Worm (Caenorhabditis elegans) whole organism, L4 larva: ENCODE data around the gene clic-1.

Experiments used
- F10B5.3 ChIP-seq: sonication (generic microtip); optimal IDR thresholded peaks from 2 replicates; lab custom pipeline; 2016; ENCODE audit warnings: mild to moderate bottlenecking, missing genetic modification characterization, missing compliant biosample characterization
- F37D6.2 ChIP-seq: sonication (generic microtip); optimal IDR thresholded peaks from 2 replicates; lab custom pipeline; 2016; ENCODE audit warnings: mild to moderate bottlenecking, missing genetic modification characterization, missing compliant biosample characterization
- F44E2.7 ChIP-seq: fragments of 200-800 bp; sonication (Bioruptor generic); IDR thresholded peaks from 2 replicates; pipeline ENCODE4 v2.1.2; 2022; ENCODE audit warnings: missing genetic modification characterization, missing compliant biosample characterization
- F49E8.2 ChIP-seq: sonication (generic microtip); optimal IDR thresholded peaks from 2 replicates; lab custom pipeline; 2016; ENCODE audit warnings: missing compliant biosample characterization, mild to moderate bottlenecking, missing genetic modification characterization, borderline replicate concordance
- T26A8.4 ChIP-seq: fragments of 200-800 bp; sonication (Bioruptor generic); IDR thresholded peaks from 2 replicates; pipeline ENCODE4 v1.3.6; 2022; ENCODE audit warnings: missing genetic modification characterization, missing compliant biosample characterization
- Y48G9A.11 ChIP-seq: fragments of 200-800 bp; sonication (Bioruptor generic); IDR thresholded peaks from 2 replicates; pipeline ENCODE4 v1.3.6; 2022; ENCODE audit warnings: missing genetic modification reagents, missing genetic modification characterization, missing compliant biosample characterization
- ZK337.2 ChIP-seq: fragments of 200-800 bp; sonication (Bioruptor generic); IDR thresholded peaks from 2 replicates; pipeline ENCODE4 v1.3.6; 2022; ENCODE audit warnings: missing genetic modification reagents, missing genetic modification characterization, missing compliant biosample characterization
- aha-1 ChIP-seq: fragments of 150-350 bp; peaks from one replicate; lab custom pipeline; 2014; ENCODE audit warnings: missing biosample characterization, missing genetic modification characterization
- aly-2 ChIP-seq: sonication (generic microtip); optimal IDR thresholded peaks from 2 replicates; lab custom pipeline; 2018; ENCODE audit warnings: missing biosample characterization, missing genetic modification characterization
- attf-4 ChIP-seq: sonication (generic microtip); optimal IDR thresholded peaks from 3 replicates; lab custom pipeline; 2017; ENCODE audit warnings: missing biosample characterization, missing genetic modification characterization
- ceh-28 ChIP-seq: fragments of 150-350 bp; optimal IDR thresholded peaks from 2 replicates; lab custom pipeline; 2014; ENCODE audit warnings: missing biosample characterization, missing genetic modification reagents, missing genetic modification characterization
- ceh-32 ChIP-seq: sonication (generic microtip); optimal IDR thresholded peaks from 2 replicates; lab custom pipeline; 2016; ENCODE audit warnings: mild to moderate bottlenecking, missing genetic modification characterization, missing compliant biosample characterization; ENCODE audit not compliant: poor library complexity
- ces-1 ChIP-seq: fragments of 150-350 bp; sonication (generic microtip); optimal IDR thresholded peaks from 4 replicates; lab custom pipeline; 2014; ENCODE audit warnings: missing biosample characterization, missing genetic modification reagents, missing genetic modification characterization
- cey-2 ChIP-seq: sonication (generic microtip); optimal IDR thresholded peaks from 3 replicates; lab custom pipeline; 2017; ENCODE audit warnings: missing genetic modification characterization, mild to moderate bottlenecking, missing compliant biosample characterization, antibody characterized with exemption, borderline replicate concordance; ENCODE audit not compliant: insufficient read depth
- daf-19 ChIP-seq: fragments of 200-800 bp; sonication (Bioruptor generic); conservative IDR thresholded peaks from 2 replicates; pipeline ENCODE4 v1.3.6; 2022; ENCODE audit warnings: missing genetic modification characterization, missing compliant biosample characterization
- daf-8 ChIP-seq: fragments of 200-800 bp; sonication (Bioruptor generic); IDR thresholded peaks from 2 replicates; pipeline ENCODE4 v1.3.6; 2022; ENCODE audit warnings: missing genetic modification characterization, missing compliant biosample characterization
- dmd-8 ChIP-seq: fragments of 200-800 bp; sonication (Bioruptor generic); IDR thresholded peaks from 2 replicates; pipeline ENCODE4 v1.3.6; 2022; ENCODE audit warnings: missing genetic modification characterization, missing compliant biosample characterization
- dmd-9 ChIP-seq: fragments of 200-800 bp; sonication (Bioruptor generic); IDR thresholded peaks from 2 replicates; pipeline ENCODE4 v1.3.6; 2022; ENCODE audit warnings: missing genetic modification reagents, missing genetic modification characterization, missing compliant biosample characterization
- duxl-1 ChIP-seq: sonication (generic microtip); optimal IDR thresholded peaks from 2 replicates; lab custom pipeline; 2016; ENCODE audit warnings: mild to moderate bottlenecking, missing genetic modification characterization, moderate library complexity, missing compliant biosample characterization; ENCODE audit not compliant: poor library complexity
- dve-1 ChIP-seq: sonication (generic microtip); optimal IDR thresholded peaks from 2 replicates; lab custom pipeline; 2017; ENCODE audit warnings: antibody characterized with exemption, mild to moderate bottlenecking, missing genetic modification characterization, missing compliant biosample characterization; ENCODE audit not compliant: insufficient read depth
- egl-27 ChIP-seq: sonication (generic microtip); optimal IDR thresholded peaks from 3 replicates; lab custom pipeline; 2017; ENCODE audit warnings: missing biosample characterization, missing genetic modification reagents, missing genetic modification characterization
- egl-43 ChIP-seq: fragments of 200-800 bp; sonication (Bioruptor generic); IDR thresholded peaks from 2 replicates; pipeline ENCODE4 v1.3.6; 2022; ENCODE audit warnings: missing genetic modification reagents, missing genetic modification characterization, missing compliant biosample characterization
- fkh-10 ChIP-seq: fragments of 150-350 bp; optimal IDR thresholded peaks from 2 replicates; lab custom pipeline; 2014; ENCODE audit warnings: missing biosample characterization, missing genetic modification reagents, missing genetic modification characterization
- gei-8 ChIP-seq: fragments of 200-800 bp; sonication (Bioruptor generic); optimal IDR thresholded peaks from 2 replicates; lab custom pipeline; 2018; ENCODE audit warnings: mild to moderate bottlenecking, missing genetic modification characterization, missing compliant biosample characterization
- hif-1 ChIP-seq, 2 experiments: sonication (generic microtip); optimal IDR thresholded peaks; 2 replicates each; lab custom pipeline; 2016 to 2017; ENCODE audit warnings: missing compliant biosample characterization in 2 of 2, missing genetic modification characterization in 2 of 2, missing genetic modification reagents in 2 of 2, missing genotype in 2 of 2, mild to moderate bottlenecking in 1 of 2
- lim-7 ChIP-seq: fragments of 200-800 bp; sonication (Bioruptor generic); IDR thresholded peaks from 2 replicates; pipeline ENCODE4 v1.3.6; 2022; ENCODE audit warnings: missing genetic modification characterization, missing compliant biosample characterization
- lin-15B ChIP-seq: fragments of 150-350 bp; sonication (generic microtip); optimal IDR thresholded peaks from 3 replicates; lab custom pipeline; 2014; ENCODE audit warnings: missing biosample characterization, missing genetic modification characterization
- lin-39 ChIP-seq: fragments of 150-350 bp; optimal IDR thresholded peaks from 2 replicates; lab custom pipeline; 2014; ENCODE audit warnings: missing biosample characterization, missing genetic modification reagents, missing genetic modification characterization
- madf-5 ChIP-seq, 2 experiments: fragments of 200-800 bp; sonication (Bioruptor generic); IDR thresholded peaks; 2 replicates each; pipeline ENCODE4 v1.3.6; 2022; ENCODE audit warnings: missing compliant biosample characterization in 2 of 2, missing genetic modification characterization in 2 of 2
- madf-9 ChIP-seq: fragments of 200-800 bp; sonication (Bioruptor generic); conservative IDR thresholded peaks from 2 replicates; pipeline ENCODE4 v1.3.6; 2022; ENCODE audit warnings: missing genetic modification reagents, missing genetic modification characterization, missing compliant biosample characterization
- nhr-102 ChIP-seq: sonication (generic microtip); optimal IDR thresholded peaks from 2 replicates; lab custom pipeline; 2016; ENCODE audit warnings: mild to moderate bottlenecking, missing genetic modification characterization, moderate library complexity, missing compliant biosample characterization
- nhr-237 ChIP-seq: sonication (generic microtip); optimal IDR thresholded peaks from 2 replicates; lab custom pipeline; 2017; ENCODE audit warnings: missing biosample characterization, missing genetic modification characterization
- nhr-25 ChIP-seq: sonication (generic microtip); optimal IDR thresholded peaks from 2 replicates; lab custom pipeline; 2017; ENCODE audit warnings: missing genetic modification characterization, mild to moderate bottlenecking, missing compliant biosample characterization, antibody characterized with exemption, moderate library complexity, borderline replicate concordance; ENCODE audit not compliant: insufficient read depth
- nhr-28 ChIP-seq: fragments of 150-350 bp; optimal IDR thresholded peaks from 2 replicates; lab custom pipeline; 2014; ENCODE audit warnings: missing biosample characterization, missing genetic modification characterization
- nhr-41 ChIP-seq: fragments of 200-800 bp; sonication (Bioruptor generic); IDR thresholded peaks from 2 replicates; pipeline ENCODE4 v1.3.6; 2022; ENCODE audit warnings: missing genetic modification reagents, missing genetic modification characterization, missing compliant biosample characterization
- set-16 ChIP-seq: fragments of 200-800 bp; sonication (Bioruptor generic); IDR thresholded peaks from 2 replicates; pipeline ENCODE4 v1.3.6; 2022; ENCODE audit warnings: missing genetic modification reagents, missing genetic modification characterization, missing compliant biosample characterization
- spr-3 ChIP-seq: fragments of 200-800 bp; sonication (Bioruptor generic); optimal IDR thresholded peaks from 2 replicates; lab custom pipeline; 2018; ENCODE audit warnings: mild to moderate bottlenecking, missing genetic modification characterization, missing compliant biosample characterization
- tra-1 ChIP-seq: fragments of 200-800 bp; sonication (Bioruptor generic); IDR thresholded peaks from 2 replicates; pipeline ENCODE4 v1.3.6; 2022; ENCODE audit warnings: missing genetic modification reagents, missing genetic modification characterization, missing compliant biosample characterization
- unc-130 ChIP-seq: sonication (generic microtip); optimal IDR thresholded peaks from 2 replicates; lab custom pipeline; 2016; ENCODE audit warnings: missing genetic modification reagents, missing genetic modification characterization, missing compliant biosample characterization
- unc-62 ChIP-seq, 3 experiments: fragments of 150-350 bp in 1 of 3; sonication (generic microtip); optimal IDR thresholded peaks in 2 of 3; peaks in 1 of 3; 1 replicate in 1 of 3; 2 replicates in 2 of 3; lab custom pipeline; 2014 to 2017; ENCODE audit warnings: missing biosample characterization in 3 of 3, missing genetic modification characterization in 3 of 3, missing genetic modification reagents in 3 of 3, missing genotype in 1 of 3
- vab-7 ChIP-seq: fragments of 200-800 bp; sonication (Bioruptor generic); IDR thresholded peaks from 2 replicates; pipeline ENCODE4 v1.3.6; 2022; ENCODE audit warnings: missing genetic modification reagents, missing genetic modification characterization, missing compliant biosample characterization
- zag-1 ChIP-seq: fragments of 150-350 bp; optimal IDR thresholded peaks from 2 replicates; lab custom pipeline; 2014; ENCODE audit warnings: missing biosample characterization, missing genetic modification characterization
- zfp-3 ChIP-seq: fragments of 200-800 bp; sonication (Bioruptor generic); conservative IDR thresholded peaks from 2 replicates; pipeline ENCODE4 v1.3.6; 2022; ENCODE audit warnings: missing genetic modification reagents, missing genetic modification characterization, missing compliant biosample characterization
- zip-11 ChIP-seq: fragments of 200-800 bp; sonication (Bioruptor generic); IDR thresholded peaks from 2 replicates; pipeline ENCODE4 v1.3.6; 2022; ENCODE audit warnings: missing genetic modification characterization, missing compliant biosample characterization

The clic-1 gene

ce11 chrV:7730488-7730887 is 4.2 kb downstream of the clic-1 start (continued):
- no peak for TF ChIP-seq ZK337.2
- TF ChIP-seq Y48G9A.11 = no peak
- peak; percentile 1 for TF ChIP-seq spr-3
- no peak for TF ChIP-seq aha-1 (tag; lab: Kevin White, UChicago)
- TF ChIP-seq, all 104 proteins: peak for 34

- TF ChIP-seq daf-8 (GFP tag; lab: Robert Waterston, UW) (no peak), unc-62 (GFP tag; optimal IDR thresholded peaks at IDR 0.05 in 1 of 2; lab: Kevin White, UChicago) (peak in 1 of 2 experiments; percentile 55), unc-62 (tag; optimal IDR thresholded peaks at IDR 0.05; lab: Kevin White, UChicago) (no peak)
Observed at ce11 chrV:7728679-7729027, 6.1 kb downstream of the clic-1 start, which contains the start of gene Y97E10C.1. Y97E10C.1 (plus strand) TSS chrV:7728879.

- no peak for TF ChIP-seq egl-27 (tag; lab: Kevin White, UChicago)
- TF ChIP-seq unc-62 (GFP tag; optimal IDR thresholded peaks at IDR 0.05 in 1 of 2; lab: Kevin White, UChicago) = peak in 1 of 2 experiments; percentile 94
- TF ChIP-seq unc-62 (tag; optimal IDR thresholded peaks at IDR 0.05; lab: Kevin White, UChicago) = no peak
- no peak for TF ChIP-seq daf-8 (GFP tag; lab: Robert Waterston, UW)
- no peak for TF ChIP-seq F49E8.2 (tag; lab: Kevin White, UChicago)
- no peak for TF ChIP-seq cey-2 (tag; lab: Kevin White, UChicago)
- TF ChIP-seq unc-130 (GFP tag; lab: Kevin White, UChicago) = no peak
- no peak for TF ChIP-seq dmd-8 (GFP tag; lab: Robert Waterston, UW)
- TF ChIP-seq ceh-32 (tag; lab: Kevin White, UChicago) = peak; percentile 59
- no peak for TF ChIP-seq lin-15B (tag; lab: Kevin White, UChicago)
- no peak for TF ChIP-seq daf-19 (GFP tag; lab: Robert Waterston, UW)
- TF ChIP-seq zfp-3 (GFP tag; lab: Robert Waterston, UW) = no peak
- TF ChIP-seq vab-7 = no peak
- no peak for TF ChIP-seq attf-4
- TF ChIP-seq nhr-237 = no peak
- peak; percentile 4 to 76 for TF ChIP-seq hif-1 (tag; optimal IDR thresholded peaks at IDR 0.05; lab: Kevin White, UChicago)
- peak; percentile 89 for TF ChIP-seq egl-43
- peak; percentile 63 for TF ChIP-seq tra-1 (GFP tag; lab: Robert Waterston, UW)
- 0 out of 2 replicates have a peak, but pooled peaks have one; percentile 6 for TF ChIP-seq dmd-9 (GFP tag; lab: Robert Waterston, UW)
- peak; percentile 58 for TF ChIP-seq ceh-28 (tag; lab: Kevin White, UChicago)
- no peak for TF ChIP-seq F10B5.3 (tag; lab: Kevin White, UChicago)
- no peak for TF ChIP-seq nhr-25 (tag; lab: Kevin White, UChicago)
- TF ChIP-seq T26A8.4 (GFP tag; lab: Robert Waterston, UW) = peak; percentile 68
- peak; percentile 81 for TF ChIP-seq F37D6.2 (tag; lab: Kevin White, UChicago)
- TF ChIP-seq F44E2.7 (GFP tag; lab: Robert Waterston, UW) = no peak
- peak; percentile 98 for TF ChIP-seq set-16
- no peak for TF ChIP-seq nhr-41 (GFP tag; lab: Robert Waterston, UW)
- TF ChIP-seq gei-8 (GFP tag; lab: Kevin White, UChicago) = no peak
- no peak for TF ChIP-seq lim-7
- TF ChIP-seq duxl-1 (tag; lab: Kevin White, UChicago) = no peak
- peak; percentile 58; the same call in 1 of the 2 replicates for TF ChIP-seq madf-9
- peak; percentile 53 for TF ChIP-seq zag-1
- TF ChIP-seq fkh-10 = peak; percentile 73
- peak; percentile 48 for TF ChIP-seq ces-1 (GFP tag; lab: Kevin White, UChicago)
- TF ChIP-seq zip-11 (GFP tag; lab: Robert Waterston, UW) = no peak
- peak; percentile 29 for TF ChIP-seq dve-1 (tag; lab: Kevin White, UChicago)
- peak; percentile 61 for TF ChIP-seq nhr-28 (tag; lab: Kevin White, UChicago)
- TF ChIP-seq aly-2 = no peak
- TF ChIP-seq madf-5 (GFP tag; IDR thresholded peaks at IDR 0.05; lab: Robert Waterston, UW) = no peak
- peak; percentile 23 for TF ChIP-seq nhr-102
- TF ChIP-seq lin-39 (tag; lab: Kevin White, UChicago) = peak; percentile 9
Observed at ce11 chrV:7728003-7728678, 6.6 kb downstream of the clic-1 start.
